Fruit fly (Drosophila melanogaster) whole organism, wandering third instar larva: ENCODE results near the gene Nf-YA.

Experiments used
- Dfd ChIP-seq: fragments of >200 bp; optimal IDR thresholded peaks from 2 replicates; lab custom pipeline; 2017; ENCODE audit warnings: missing biosample characterization, missing genetic modification characterization
- OdsH ChIP-seq: fragments of 200-800 bp; sonication (Bioruptor generic); optimal IDR thresholded peaks from 2 replicates; lab custom pipeline; 2016; ENCODE audit warnings: missing biosample characterization, mild to moderate bottlenecking, missing genetic modification characterization
- Vsx2 ChIP-seq: fragments of 200-300, 225-300 bp; sonication (Bioruptor generic); optimal IDR thresholded peaks from 2 replicates; lab custom pipeline; 2018; ENCODE audit warnings: missing biosample characterization, missing genetic modification characterization; ENCODE audit not compliant: partially characterized antibody
- dl ChIP-seq, 2 experiments: fragments of 175-275, 200-275 bp in 1 of 2; fragments of 200-275 bp in 1 of 2; sonication (Bioruptor generic); optimal IDR thresholded peaks; lab custom pipeline; 2018; ENCODE audit warnings: mild to moderate bottlenecking in 2 of 2, missing biosample characterization in 2 of 2, missing genetic modification characterization in 2 of 2, moderate library complexity in 2 of 2; ENCODE audit not compliant: partially characterized antibody in 2 of 2, insufficient read depth in 1 of 2
- foxo ChIP-seq, 2 experiments: fragments of 200-800 bp; sonication (Bioruptor generic); optimal IDR thresholded peaks; 2 replicates in 1 of 2; 3 replicates in 1 of 2; lab custom pipeline; 2016 to 2017; ENCODE audit warnings: missing biosample characterization in 2 of 2, missing genetic modification characterization in 2 of 2
- fru ChIP-seq: fragments of 200-800 bp; sonication (Bioruptor generic); optimal IDR thresholded peaks from 3 replicates; lab custom pipeline; 2016; ENCODE audit warnings: missing biosample characterization, mild to moderate bottlenecking, missing genetic modification characterization
- lola ChIP-seq: fragments of >200 bp; optimal IDR thresholded peaks from 2 replicates; lab custom pipeline; 2017; ENCODE audit warnings: missing biosample characterization, missing genetic modification characterization

dm6 chr3L:9461670-9462246 lies 19.7 kb upstream of the Nf-YA start:
- TF ChIP-seq fru (GFP tag; lab: Kevin White, UChicago) (no peak), Dfd (GFP tag; lab: Kevin White, UChicago) (no peak), dl (GFP tag; optimal IDR thresholded peaks at IDR 0.05; lab: Kevin White, UChicago; ENCODE audit: insufficient read depth in 1 of 2, partially characterized antibody in 2 of 2) (no peak), Vsx2 (no peak), lola (GFP tag; lab: Kevin White, UChicago) (no peak), OdsH (GFP tag; lab: Kevin White, UChicago) (no peak), foxo (GFP tag; optimal IDR thresholded peaks at IDR 0.05; lab: Kevin White, UChicago) (no peak)
